Fruit fly (Drosophila melanogaster) whole organism, embryonic: ENCODE measurements around the gene Rtnl1.

Experiments used
- Ada2b ChIP-seq: fragments of 200-800 bp; sonication (Bioruptor generic); IDR thresholded peaks from 2 replicates; pipeline ENCODE4 v1.3.6; 2022; ENCODE audit warnings: missing biosample characterization, missing genetic modification characterization
- Atf3 ChIP-seq: fragments of 200-800 bp; sonication (Bioruptor generic); optimal IDR thresholded peaks from 3 replicates; lab custom pipeline; 2016; ENCODE audit warnings: missing biosample characterization, missing genetic modification characterization
- Awh ChIP-seq: fragments of 200-800 bp; sonication (Bioruptor generic); IDR thresholded peaks from 2 replicates; pipeline ENCODE4, ENCODE4 v1.3.6; 2022; ENCODE audit warnings: missing biosample characterization, missing genetic modification characterization
- CG10267 ChIP-seq: fragments of 200-800 bp; sonication (Bioruptor generic); optimal IDR thresholded peaks from 2 replicates; lab custom pipeline; 2018; ENCODE audit warnings: missing biosample characterization, mild to moderate bottlenecking, missing genetic modification characterization, moderate library complexity
- CG11695 ChIP-seq: fragments of 200-800 bp; sonication (Bioruptor generic); IDR thresholded peaks from 3 replicates; pipeline ENCODE4 v1.3.6; 2022; ENCODE audit warnings: missing biosample characterization, missing genetic modification characterization
- CG13296 ChIP-seq: fragments of 200-800 bp; sonication (Bioruptor generic); optimal IDR thresholded peaks from 3 replicates; lab custom pipeline; 2018; ENCODE audit warnings: missing biosample characterization, mild to moderate bottlenecking, missing genetic modification characterization
- CG13424 ChIP-seq: fragments of 200-800 bp; sonication (Bioruptor generic); optimal IDR thresholded peaks from 2 replicates; lab custom pipeline; 2019; ENCODE audit warnings: missing biosample characterization, mild to moderate bottlenecking, missing genetic modification characterization, moderate library complexity
- CG16863 ChIP-seq: fragments of 200-800 bp; sonication (Bioruptor generic); optimal IDR thresholded peaks from 3 replicates; lab custom pipeline; 2016; ENCODE audit warnings: missing biosample characterization, missing genetic modification characterization
- CG17612 ChIP-seq: fragments of 200-800 bp; sonication (Bioruptor generic); IDR thresholded peaks from 2 replicates; pipeline ENCODE4 v1.3.6; 2022; ENCODE audit warnings: missing biosample characterization, missing genetic modification characterization
- CG1832 ChIP-seq: fragments of 200-800 bp; sonication (Bioruptor generic); optimal IDR thresholded peaks from 2 replicates; lab custom pipeline; 2017; ENCODE audit warnings: missing biosample characterization, mild to moderate bottlenecking, missing genetic modification characterization, inconsistent platforms
- CG3065 ChIP-seq: fragments of 200-800 bp; sonication (Bioruptor generic); optimal IDR thresholded peaks from 2 replicates; lab custom pipeline; 2016; ENCODE audit warnings: missing biosample characterization, missing genetic modification characterization
- CG31388 ChIP-seq: fragments of 200-800 bp; sonication (Bioruptor generic); optimal IDR thresholded peaks from 2 replicates; lab custom pipeline; 2016; ENCODE audit warnings: missing biosample characterization, missing genetic modification characterization
- CG34224 ChIP-seq: fragments of 200-800 bp; sonication (Bioruptor generic); IDR thresholded peaks from 3 replicates; pipeline ENCODE4 v1.3.6; 2022; ENCODE audit warnings: missing biosample characterization, missing genetic modification characterization; ENCODE audit not compliant: partially characterized antibody
- CG3838 ChIP-seq: fragments of 200-800 bp; sonication (Bioruptor generic); optimal IDR thresholded peaks from 3 replicates; lab custom pipeline; 2016; ENCODE audit warnings: missing biosample characterization, missing genetic modification characterization
- CG42726 ChIP-seq: fragments of 200-800 bp; sonication (Bioruptor generic); IDR thresholded peaks from 2 replicates; pipeline ENCODE4 v1.3.6; 2022; ENCODE audit warnings: missing biosample characterization, missing genetic modification characterization; ENCODE audit not compliant: partially characterized antibody
- CG4854 ChIP-seq: fragments of 200-800 bp; sonication (Bioruptor generic); optimal IDR thresholded peaks from 2 replicates; lab custom pipeline; 2016; ENCODE audit warnings: missing biosample characterization, missing genetic modification characterization, inconsistent platforms
- CG7745 ChIP-seq: fragments of 200-800 bp; sonication (Bioruptor generic); optimal IDR thresholded peaks from 2 replicates; lab custom pipeline; 2018; ENCODE audit warnings: missing biosample characterization, mild to moderate bottlenecking, missing genetic modification characterization, moderate library complexity
- CG7928 ChIP-seq: fragments of 200-800 bp; sonication (Bioruptor generic); optimal IDR thresholded peaks from 2 replicates; lab custom pipeline; 2017; ENCODE audit warnings: missing biosample characterization, mild to moderate bottlenecking, missing genetic modification characterization
- CG9797 ChIP-seq: fragments of 200-800 bp; sonication (Bioruptor generic); optimal IDR thresholded peaks from 3 replicates; lab custom pipeline; 2018; ENCODE audit warnings: missing biosample characterization, mild to moderate bottlenecking, missing genetic modification characterization
- Dbx ChIP-seq: fragments of 200-800 bp; sonication (Bioruptor generic); IDR thresholded peaks from 3 replicates; pipeline ENCODE4 v1.3.6; 2022; ENCODE audit warnings: missing biosample characterization, missing genetic modification characterization
- Dek ChIP-seq: fragments of 200-800 bp; sonication (Bioruptor generic); optimal IDR thresholded peaks from 3 replicates; lab custom pipeline; 2019; ENCODE audit warnings: missing biosample characterization, mild to moderate bottlenecking, missing genetic modification characterization, moderate library complexity
- Drgx ChIP-seq: fragments of 200-800 bp; sonication (Bioruptor generic); IDR thresholded peaks from 2 replicates; pipeline ENCODE4 v1.3.6; 2022; ENCODE audit warnings: missing biosample characterization, missing genetic modification characterization
- H2.0 ChIP-seq: fragments of 200-800 bp; sonication (Bioruptor generic); IDR thresholded peaks from 2 replicates; pipeline ENCODE4 v1.3.6; 2022; ENCODE audit warnings: missing biosample characterization, missing genetic modification characterization
- HHEX ChIP-seq: fragments of 200-800 bp; sonication (Bioruptor generic); optimal IDR thresholded peaks from 3 replicates; lab custom pipeline; 2017; ENCODE audit warnings: missing biosample characterization, mild to moderate bottlenecking, missing genetic modification characterization, missing genetic modification reagents
- Kr ChIP-seq: fragments of 200-800 bp; sonication (Bioruptor generic); optimal IDR thresholded peaks from 2 replicates; lab custom pipeline; 2017; ENCODE audit warnings: missing biosample characterization, mild to moderate bottlenecking, missing genetic modification characterization
- Mad ChIP-seq: fragments of 200-800 bp; sonication (Bioruptor generic); optimal IDR thresholded peaks from 2 replicates; lab custom pipeline; 2016; ENCODE audit warnings: missing biosample characterization, missing genetic modification characterization
- Med ChIP-seq: fragments of 200-800 bp; sonication (Bioruptor generic); peaks from one replicate; lab custom pipeline; 2016; ENCODE audit warnings: missing biosample characterization, missing genetic modification characterization, mild to moderate bottlenecking, inconsistent platforms, moderate library complexity
- NC2β ChIP-seq: fragments of 200-800 bp; sonication (Bioruptor generic); optimal IDR thresholded peaks from 2 replicates; lab custom pipeline; 2016; ENCODE audit warnings: missing biosample characterization, missing genetic modification characterization
- Pdp1 ChIP-seq, 2 experiments: fragments of 200-800 bp; sonication (Bioruptor generic); optimal IDR thresholded peaks; 3 replicates each; lab custom pipeline; 2016; ENCODE audit warnings: missing biosample characterization in 2 of 2, missing genetic modification characterization in 2 of 2, mild to moderate bottlenecking in 1 of 2, moderate library complexity in 1 of 2
- Sry-β ChIP-seq: fragments of 200-800 bp; sonication (Bioruptor generic); optimal IDR thresholded peaks from 2 replicates; lab custom pipeline; 2018; ENCODE audit warnings: missing biosample characterization, mild to moderate bottlenecking, missing genetic modification characterization, moderate library complexity
- Usf ChIP-seq: fragments of 200-800 bp; sonication (Bioruptor generic); optimal IDR thresholded peaks from 2 replicates; lab custom pipeline; 2017; ENCODE audit warnings: missing genotype, missing biosample characterization, missing genetic modification characterization
- bigmax ChIP-seq: fragments of 200-800 bp; sonication (Bioruptor generic); optimal IDR thresholded peaks from 2 replicates; lab custom pipeline; 2018; ENCODE audit warnings: missing biosample characterization, mild to moderate bottlenecking, missing genetic modification characterization
- bsh ChIP-seq, 2 experiments: fragments of 200-800 bp; sonication (Bioruptor generic); optimal IDR thresholded peaks; 2 replicates each; lab custom pipeline; 2017 to 2018; ENCODE audit warnings: mild to moderate bottlenecking in 2 of 2, missing biosample characterization in 2 of 2, missing genetic modification characterization in 2 of 2, moderate library complexity in 1 of 2
- gfzf ChIP-seq: fragments of 200-800 bp; sonication (Bioruptor generic); optimal IDR thresholded peaks from 2 replicates; lab custom pipeline; 2016; ENCODE audit warnings: missing biosample characterization, mild to moderate bottlenecking, missing genetic modification characterization, moderate library complexity
- ind ChIP-seq: fragments of 200-800 bp; sonication (Bioruptor generic); optimal IDR thresholded peaks from 3 replicates; lab custom pipeline; 2016; ENCODE audit warnings: missing biosample characterization, missing genetic modification characterization
- inv ChIP-seq: fragments of 200-800 bp; sonication (Bioruptor generic); IDR thresholded peaks from 2 replicates; pipeline ENCODE4 v1.3.6; 2022; ENCODE audit warnings: missing biosample characterization, missing genetic modification characterization; ENCODE audit not compliant: partially characterized antibody
- kay ChIP-seq: fragments of 200-800 bp; sonication (Bioruptor generic); optimal IDR thresholded peaks from 2 replicates; lab custom pipeline; 2016; ENCODE audit warnings: missing biosample characterization, missing genetic modification characterization
- lilli ChIP-seq: fragments of 200-800 bp; sonication (Bioruptor generic); optimal IDR thresholded peaks from 3 replicates; lab custom pipeline; 2016; ENCODE audit warnings: missing biosample characterization, missing genetic modification characterization
- mirr ChIP-seq: fragments of 200-800 bp; sonication (Bioruptor generic); optimal IDR thresholded peaks from 3 replicates; lab custom pipeline; 2018; ENCODE audit warnings: missing biosample characterization, mild to moderate bottlenecking, missing genetic modification characterization
- phol ChIP-seq: fragments of 200-800 bp; sonication (Bioruptor generic); optimal IDR thresholded peaks from 3 replicates; lab custom pipeline; 2018; ENCODE audit warnings: missing biosample characterization, mild to moderate bottlenecking, missing genetic modification characterization, moderate library complexity
- shn ChIP-seq: fragments of 200-800 bp; sonication (Bioruptor generic); optimal IDR thresholded peaks from 3 replicates; lab custom pipeline; 2016; ENCODE audit warnings: missing biosample characterization, missing genetic modification characterization
- stwl ChIP-seq: fragments of 200-800 bp; sonication (Bioruptor generic); optimal IDR thresholded peaks from 3 replicates; lab custom pipeline; 2018; ENCODE audit warnings: missing biosample characterization, mild to moderate bottlenecking, missing genetic modification characterization, moderate library complexity
- tna ChIP-seq: fragments of 200-800 bp; sonication (Bioruptor generic); IDR thresholded peaks from 2 replicates; pipeline ENCODE4 v1.3.6; 2022; ENCODE audit warnings: missing biosample characterization, missing genetic modification characterization; ENCODE audit not compliant: partially characterized antibody
- zen2 ChIP-seq: fragments of 200-800 bp; sonication (Bioruptor generic); IDR thresholded peaks from 3 replicates; pipeline ENCODE4 v1.3.6; 2022; ENCODE audit warnings: missing biosample characterization, missing genetic modification characterization; ENCODE audit not compliant: partially characterized antibody
- zf30C ChIP-seq: fragments of 200-800 bp; sonication (Bioruptor generic); optimal IDR thresholded peaks from 3 replicates; lab custom pipeline; 2018; ENCODE audit warnings: missing biosample characterization, mild to moderate bottlenecking, missing genetic modification characterization
- zfh1 ChIP-seq: fragments of 200-800 bp; sonication (Bioruptor generic); IDR thresholded peaks from 3 replicates; pipeline ENCODE4 v1.3.6; 2022; ENCODE audit warnings: missing biosample characterization, missing genetic modification characterization

The Rtnl1 gene

DNA sequence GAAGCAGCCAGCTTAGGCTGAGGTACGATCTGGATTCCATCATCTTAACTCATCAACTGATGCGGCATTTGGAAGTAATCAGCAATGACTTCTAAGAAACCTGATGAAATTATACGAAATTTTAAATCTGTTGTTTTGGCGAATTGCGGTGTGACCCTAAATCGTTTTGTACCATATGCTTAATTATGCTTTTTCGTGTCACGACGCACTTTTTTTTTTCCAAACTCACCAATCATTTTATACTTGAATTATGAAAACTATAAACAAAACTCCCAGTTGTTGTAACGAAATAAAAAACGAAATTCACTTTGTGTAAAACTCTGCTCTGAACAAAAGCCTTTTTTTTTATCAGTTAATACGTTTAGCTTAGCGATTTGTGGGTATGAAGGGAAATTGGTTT is 48.6 kb upstream of the Rtnl1 start, which contains the start of gene Nepl3 (continued):
- TF ChIP-seq CG34224: peak; percentile 63
- TF ChIP-seq, all 482 proteins: peak for 22

DNA sequence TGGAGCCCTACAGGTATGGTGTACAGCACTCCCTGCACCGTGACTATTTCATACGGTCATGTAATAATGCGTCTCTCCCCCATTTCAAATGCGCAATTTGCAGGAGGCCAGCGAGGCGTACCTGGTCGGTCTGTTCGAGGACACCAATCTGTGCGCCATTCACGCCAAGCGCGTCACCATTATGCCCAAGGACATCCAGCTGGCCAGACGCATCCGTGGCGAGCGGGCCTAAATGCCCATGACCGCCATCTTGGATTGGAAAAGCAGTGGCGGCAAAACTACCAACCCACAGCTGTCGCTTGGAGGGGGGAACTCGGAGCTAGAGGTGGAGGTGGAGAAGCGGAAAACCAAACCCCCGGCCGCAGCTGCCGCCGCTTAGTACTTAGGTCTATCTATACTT is 46.0 kb upstream of the Rtnl1 start:
- TF ChIP-seq Med (GFP tag; lab: Kevin White, UChicago) (peak; percentile 61), CG13424 (tag; lab: Kevin White, UChicago) (no peak), HHEX (GFP tag; lab: Kevin White, UChicago) (no peak), CG17612 (GFP tag; lab: Robert Waterston, UW) (no peak), Usf (GFP tag; lab: Kevin White, UChicago) (no peak), Dek (no peak), CG13296 (GFP tag; lab: Kevin White, UChicago) (no peak), phol (tag; lab: Kevin White, UChicago) (peak; percentile 96), zf30C (no peak)

DNA sequence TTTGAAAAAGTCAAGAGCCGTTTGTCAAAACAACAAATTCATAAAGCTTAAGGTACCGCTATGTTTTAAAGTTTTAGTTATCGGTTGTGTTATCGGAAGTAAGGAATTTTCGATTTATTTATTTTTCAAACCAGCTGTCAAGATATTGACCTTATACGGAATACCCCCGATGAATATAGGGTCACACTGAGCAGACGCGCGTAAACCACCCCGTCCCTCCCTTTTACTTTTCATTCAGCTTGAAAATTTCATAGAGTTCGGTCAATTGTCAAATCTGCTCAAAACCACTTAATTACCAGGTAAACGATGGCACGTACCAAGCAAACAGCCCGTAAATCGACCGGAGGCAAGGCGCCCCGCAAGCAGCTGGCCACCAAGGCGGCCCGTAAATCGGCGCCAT is 45.4 kb upstream of the Rtnl1 start, which contains the start of the genes CG14036 and His3.3A:
Gene CG14036, minus strand, starts transcription at position 64 of the 400 bp plus-strand sequence.
Gene His3.3A, plus strand, starts transcription at position 106 of the 400 bp plus-strand sequence.
- TF ChIP-seq CG7745 (tag; lab: Kevin White, UChicago) (no peak), CG4854 (GFP tag; lab: Kevin White, UChicago) (no peak), kay (GFP tag; lab: Kevin White, UChicago) (no peak), CG16863 (GFP tag; lab: Kevin White, UChicago) (no peak), CG13424 (tag; lab: Kevin White, UChicago) (peak; percentile 43), Ada2b (GFP tag; lab: Robert Waterston, UW) (no peak), Awh (no peak), CG10267 (tag; lab: Kevin White, UChicago) (peak; percentile 67), CG11695 (0 out of 3 replicates have a peak, but pooled peaks have one; percentile 11), NC2β (GFP tag; lab: Kevin White, UChicago) (peak; percentile 4), Drgx (GFP tag; lab: Robert Waterston, UW) (no peak), CG31388 (GFP tag; lab: Kevin White, UChicago) (no peak), Sry-β (GFP tag; lab: Kevin White, UChicago) (peak; percentile 1), H2.0 (GFP tag; lab: Robert Waterston, UW) (no peak), tna (GFP tag; lab: Robert Waterston, UW) (peak; percentile 59; the same call in 1 of the 2 replicates), ind (GFP tag; lab: Kevin White, UChicago) (no peak), stwl (tag; lab: Kevin White, UChicago) (peak; percentile 72), gfzf (GFP tag; lab: Kevin White, UChicago) (peak; percentile 73), zen2 (GFP tag; lab: Robert Waterston, UW) (peak; percentile 52; the same call in 2 of the 3 replicates), lilli (peak; percentile 38), Kr (no peak), CG1832 (no peak), mirr (no peak), Atf3 (GFP tag; lab: Kevin White, UChicago) (no peak), CG7928 (GFP tag; lab: Kevin White, UChicago) (peak; percentile 1), Mad (no peak), CG3838 (GFP tag; lab: Kevin White, UChicago) (no peak), shn (GFP tag; lab: Kevin White, UChicago) (peak; percentile 21), bsh (GFP tag; optimal IDR thresholded peaks at IDR 0.05; lab: Kevin White, UChicago) (no peak), CG9797 (GFP tag; lab: Kevin White, UChicago) (peak; percentile 97), inv (peak; percentile 43; the same call in 1 of the 2 replicates), Dbx (0 out of 3 replicates have a peak, but pooled peaks have one; percentile 18), CG3065 (GFP tag; lab: Kevin White, UChicago) (no peak), CG42726 (GFP tag; lab: Robert Waterston, UW) (peak; percentile 59; the same call in 1 of the 2 replicates), Pdp1 (GFP tag; optimal IDR thresholded peaks at IDR 0.05; lab: Kevin White, UChicago) (no peak), bigmax (GFP tag; lab: Kevin White, UChicago) (no peak), zfh1 (GFP tag; lab: Robert Waterston, UW) (no peak)
